Worm (Caenorhabditis elegans): ENCODE measurements around the gene F09E5.12.
A peak's percentile ranks its signal among the peaks of the same experiment; 100 is the strongest.

Gene F09E5.12

DNA sequence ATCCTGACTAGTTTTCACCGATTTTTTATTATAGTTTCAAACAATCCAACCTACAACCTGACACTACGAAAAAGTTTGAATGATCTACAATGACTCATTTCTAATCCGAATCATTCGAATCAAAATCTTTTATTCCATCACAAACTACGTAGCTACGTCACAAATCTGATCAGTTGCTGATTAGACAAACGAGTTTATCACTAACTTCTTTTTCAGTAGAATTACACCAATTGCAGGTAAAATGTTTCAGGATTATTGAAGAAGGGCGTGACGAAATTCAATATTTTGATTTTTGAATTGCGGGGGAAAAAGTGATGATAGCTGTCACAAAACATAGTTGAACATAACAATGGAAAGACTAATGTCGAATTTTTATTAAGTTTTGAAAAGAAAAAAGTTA is 29.0 kb downstream of the F09E5.12 start:
- TF ChIP-seq hlh-8 (tag; optimal IDR thresholded peaks at IDR 0.05) (no peak), ref-2 (tag; optimal IDR thresholded peaks at IDR 0.05) (no peak), che-1 (tag; optimal IDR thresholded peaks at IDR 0.05) (no peak), sdc-2 (tag; optimal IDR thresholded peaks at IDR 0.05) (no peak), ceh-34 (tag; optimal IDR thresholded peaks at IDR 0.05) (no peak), elt-4 (tag; optimal IDR thresholded peaks at IDR 0.05) (no peak), pqm-1 (tag; optimal IDR thresholded peaks at IDR 0.05) (no peak), C38D4.7 (GFP tag; optimal IDR thresholded peaks at IDR 0.05) (no peak), ceh-22 (tag; optimal IDR thresholded peaks at IDR 0.05) (no peak), ceh-9 (tag; optimal IDR thresholded peaks at IDR 0.05) (no peak)

DNA sequence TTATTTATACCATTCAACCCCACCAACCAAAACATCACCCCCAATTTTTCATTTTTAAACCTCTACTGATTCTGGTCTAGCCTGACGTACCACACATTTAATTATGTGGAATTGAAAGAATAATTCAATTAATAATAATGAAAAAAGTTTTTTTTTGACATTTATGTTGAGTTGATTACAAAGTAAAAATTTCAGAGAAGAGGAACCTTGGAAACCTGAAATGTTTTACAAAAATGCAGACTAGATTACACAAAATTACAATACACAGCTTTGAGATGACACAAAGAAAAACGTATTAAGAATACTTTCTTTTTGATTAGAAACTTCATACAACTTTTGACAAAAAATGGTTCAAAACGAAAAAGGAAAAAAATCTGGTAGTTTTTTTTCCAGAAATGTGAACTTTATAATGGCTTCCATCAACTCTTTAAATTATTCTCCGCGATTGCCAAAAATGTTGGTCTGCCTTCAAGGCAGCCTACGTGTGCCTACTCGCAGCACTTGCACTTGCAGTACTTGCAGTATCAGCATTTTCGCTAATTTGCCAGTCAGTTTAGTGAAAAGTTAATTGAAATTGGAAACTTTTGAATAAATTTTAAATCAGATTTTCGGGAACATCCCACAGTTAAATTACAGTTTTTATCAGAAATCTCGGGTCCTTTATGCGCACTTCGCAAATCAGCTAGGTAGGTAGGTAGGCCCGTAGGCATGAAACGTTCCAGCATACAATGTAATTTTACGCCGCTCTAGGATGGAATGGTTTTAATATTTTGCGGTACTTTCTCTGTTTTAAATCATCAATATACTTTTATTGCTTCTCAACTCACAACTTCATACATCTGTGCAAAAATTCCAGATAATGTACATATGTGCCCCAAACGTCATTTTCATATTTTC is 29.6 kb downstream of the F09E5.12 start:
- no peak for TF ChIP-seq ceh-18 (tag; optimal IDR thresholded peaks at IDR 0.05)
- TF ChIP-seq C08G9.2 (tag; optimal IDR thresholded peaks at IDR 0.05): no peak
- peak; percentile 19 for TF ChIP-seq gmeb-2 (tag; optimal IDR thresholded peaks at IDR 0.05)

DNA sequence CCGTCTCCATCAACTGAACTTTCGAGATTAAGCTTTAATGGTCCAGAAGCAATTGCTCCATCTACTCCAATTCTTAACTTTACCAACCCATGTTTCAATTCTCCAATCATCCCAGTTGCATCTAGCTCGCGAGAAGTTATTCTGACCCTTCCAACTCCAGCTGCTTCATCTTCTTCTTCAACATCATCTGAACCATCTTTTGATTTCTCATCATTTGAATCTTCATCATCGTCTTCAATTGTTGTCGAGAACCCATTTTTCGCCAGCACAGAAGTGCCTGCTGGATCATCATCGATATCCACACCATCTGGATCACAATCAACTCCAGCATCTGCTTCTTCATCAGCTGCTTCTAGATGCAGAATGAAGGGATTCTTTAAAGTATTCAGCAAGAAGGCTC is 31.0 kb downstream of the F09E5.12 start:
- TF ChIP-seq ceh-30 (tag; optimal IDR thresholded peaks at IDR 0.05): no peak
- TF ChIP-seq ceh-31 (tag; optimal IDR thresholded peaks at IDR 0.05): no peak
- no peak for TF ChIP-seq ceh-48 (tag; optimal IDR thresholded peaks at IDR 0.05)
- no peak for TF ChIP-seq T23F11.4 (GFP tag; optimal IDR thresholded peaks at IDR 0.05)
- no peak for TF ChIP-seq nfya-1 (tag; optimal IDR thresholded peaks at IDR 0.05)
- TF ChIP-seq pqm-1 (tag; optimal IDR thresholded peaks at IDR 0.05): no peak
- no peak for TF ChIP-seq fax-1 (tag; optimal IDR thresholded peaks at IDR 0.05)
- TF ChIP-seq pha-4 (tag; optimal IDR thresholded peaks at IDR 0.05): no peak
- TF ChIP-seq ref-2 (tag; optimal IDR thresholded peaks at IDR 0.05): no peak
- no peak for TF ChIP-seq unc-86 (tag; optimal IDR thresholded peaks at IDR 0.05)
- no peak for TF ChIP-seq ceh-45 (GFP tag; IDR thresholded peaks at IDR 0.05)
- TF ChIP-seq K09A11.1 (tag; optimal IDR thresholded peaks at IDR 0.05; ENCODE audit: insufficient read depth): no peak

DNA sequence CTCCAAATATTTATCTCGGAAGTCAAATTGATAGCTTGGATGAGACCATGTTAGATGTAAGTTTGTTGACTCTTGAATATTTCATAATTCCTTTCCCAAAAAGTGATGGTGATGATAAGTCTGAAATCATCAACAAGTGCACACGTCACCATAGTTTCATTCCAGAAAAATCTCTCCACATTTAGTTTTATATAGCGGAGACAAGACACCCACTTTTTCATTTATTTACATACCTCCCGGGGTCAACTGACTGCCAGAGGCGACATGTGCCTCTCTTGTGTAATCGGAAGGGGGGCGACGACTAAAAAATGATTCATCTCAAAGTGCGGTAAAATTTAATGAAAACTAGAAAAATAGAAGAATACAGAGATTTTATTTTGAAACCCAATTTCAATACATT is 32.2 kb downstream of the F09E5.12 start:
- TF ChIP-seq hlh-30 (tag; optimal IDR thresholded peaks at IDR 0.05; ENCODE audit: insufficient read depth) (peak; percentile 0), ceh-9 (tag; optimal IDR thresholded peaks at IDR 0.05) (no peak)

DNA sequence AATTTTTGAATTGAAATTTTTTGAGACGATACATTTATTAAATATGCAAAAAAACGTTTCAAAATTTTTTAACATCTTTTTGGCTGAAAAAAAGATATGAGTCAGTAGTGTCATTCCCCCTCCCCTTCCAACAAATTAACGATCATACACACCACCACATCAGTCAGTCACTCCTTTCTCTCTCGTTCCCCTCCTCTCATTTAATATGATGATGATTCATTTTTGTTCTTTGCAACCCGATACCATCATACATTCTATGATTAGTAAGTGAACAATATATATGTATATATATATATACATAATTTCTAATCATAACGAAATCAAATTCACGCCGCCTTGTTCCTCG is 33.1 kb downstream of the F09E5.12 start:
- TF ChIP-seq ceh-22 (tag; optimal IDR thresholded peaks at IDR 0.05): no peak
- TF ChIP-seq ztf-16 (tag; optimal IDR thresholded peaks at IDR 0.05): no peak

DNA sequence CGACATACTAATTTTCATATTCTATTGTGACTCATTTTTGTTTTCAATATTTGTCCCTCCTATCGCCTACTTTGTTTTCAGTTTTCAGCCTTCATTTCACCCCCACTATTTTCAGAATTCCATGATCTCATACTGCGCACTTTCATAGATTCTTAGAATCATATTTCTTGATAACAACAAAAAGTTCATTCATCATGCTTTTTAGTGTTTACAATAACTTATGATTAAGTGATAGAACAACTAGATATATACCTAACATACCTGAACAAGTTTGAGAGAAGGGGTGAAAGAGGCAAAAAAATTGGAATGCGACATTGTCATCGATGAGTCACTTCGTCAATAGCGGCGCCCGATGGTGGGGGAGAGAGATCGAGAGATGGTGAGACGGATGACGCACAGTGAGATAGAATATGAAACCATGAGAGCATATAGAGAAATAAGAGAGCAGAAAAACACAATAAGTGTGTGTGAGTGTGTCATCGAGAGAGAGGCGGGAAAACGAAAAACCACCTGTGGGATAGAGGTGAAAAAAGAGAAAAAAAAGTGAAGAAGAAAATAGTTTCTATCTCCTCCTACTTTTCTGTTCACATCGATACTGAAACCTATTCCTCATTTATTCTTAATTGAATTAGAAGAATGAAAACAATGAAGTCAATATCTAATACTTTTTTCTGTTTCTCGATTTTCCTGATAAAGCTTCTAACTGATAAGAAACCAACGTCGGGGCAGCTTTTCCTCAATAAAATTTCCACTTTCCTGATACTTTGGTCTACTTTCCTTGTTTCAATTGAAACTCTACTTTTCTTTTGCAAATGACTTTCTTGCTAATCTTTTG is 33.7 kb downstream of the F09E5.12 start:
- TF ChIP-seq nhr-11 (tag; optimal IDR thresholded peaks at IDR 0.05) (no peak), ceh-48 (tag; optimal IDR thresholded peaks at IDR 0.05) (no peak), Y22D7AL.16 (tag; optimal IDR thresholded peaks at IDR 0.05) (no peak), pros-1 (tag; optimal IDR thresholded peaks at IDR 0.05) (no peak), ttx-3 (tag; optimal IDR thresholded peaks at IDR 0.05) (no peak), unc-86 (tag; optimal IDR thresholded peaks at IDR 0.05) (no peak), K09A11.1 (tag; optimal IDR thresholded peaks at IDR 0.05; ENCODE audit: insufficient read depth) (no peak), che-1 (tag; optimal IDR thresholded peaks at IDR 0.05) (no peak), pqm-1 (tag; optimal IDR thresholded peaks at IDR 0.05) (peak; percentile 30), tbx-2 (tag; optimal IDR thresholded peaks at IDR 0.05) (peak; percentile 56), syd-9 (tag; optimal IDR thresholded peaks at IDR 0.05) (no peak), ahr-1 (tag; optimal IDR thresholded peaks at IDR 0.05) (no peak), lin-11 (tag; optimal IDR thresholded peaks at IDR 0.05) (no peak), hlh-13 (GFP tag; optimal IDR thresholded peaks at IDR 0.05) (no peak), unc-42 (tag; optimal IDR thresholded peaks at IDR 0.05) (peak; percentile 52), pat-9 (tag; optimal IDR thresholded peaks at IDR 0.05) (no peak), odd-2 (tag; optimal IDR thresholded peaks at IDR 0.05) (no peak), ceh-2 (tag; optimal IDR thresholded peaks at IDR 0.05) (no peak), ceh-6 (GFP tag; optimal IDR thresholded peaks at IDR 0.05) (no peak), T23F11.4 (GFP tag; optimal IDR thresholded peaks at IDR 0.05) (no peak), hlh-6 (tag; optimal IDR thresholded peaks at IDR 0.05) (no peak)

Measured in whole organism, late embryonic.